Worm (Caenorhabditis elegans): ENCODE results near the gene glt-1.

ce11 chrX:3462086-3462485, 33.7 kb upstream of the glt-1 start:
- no peak for TF ChIP-seq spr-1 (tag; optimal IDR thresholded peaks at IDR 0.05)
- TF ChIP-seq F10B5.3 (tag; optimal IDR thresholded peaks at IDR 0.05) = no peak
- TF ChIP-seq nhr-6 (tag; optimal IDR thresholded peaks at IDR 0.05) = no peak
- TF ChIP-seq nhr-76 (tag; optimal IDR thresholded peaks at IDR 0.05) = no peak
- no peak for TF ChIP-seq lin-39 (tag; optimal IDR thresholded peaks at IDR 0.05)

Measured in whole organism, L4 larva.